Worm (Caenorhabditis elegans) whole organism, midembryonic: Measurements from ENCODE around the gene C27F2.4.

ENCODE experiments used
- T22C8.4 ChIP-seq: fragments of 200-800 bp; sonication (Bioruptor generic); IDR thresholded peaks from 2 replicates; pipeline ENCODE4 v1.3.6; 2022; ENCODE audit warnings: missing genetic modification characterization, missing compliant biosample characterization
- cog-1 ChIP-seq: sonication (generic microtip); optimal IDR thresholded peaks from 2 replicates; lab custom pipeline; 2016; ENCODE audit warnings: missing genetic modification characterization, missing compliant biosample characterization
- flt-1 ChIP-seq: fragments of 200-800 bp; sonication (Bioruptor generic); IDR thresholded peaks from 2 replicates; pipeline ENCODE4 v1.3.6; 2022; ENCODE audit warnings: missing genetic modification characterization, missing compliant biosample characterization
- klf-2 ChIP-seq: fragments of 200-800 bp; sonication (Bioruptor generic); conservative IDR thresholded peaks from 2 replicates; pipeline ENCODE4 v1.3.6; 2022; ENCODE audit warnings: missing genetic modification reagents, missing genetic modification characterization, missing compliant biosample characterization
- med-1 ChIP-seq: sonication (generic microtip); optimal IDR thresholded peaks from 2 replicates; lab custom pipeline; 2017; ENCODE audit warnings: missing genetic modification characterization, mild to moderate bottlenecking, missing compliant biosample characterization, antibody characterized with exemption, missing genetic modification reagents; ENCODE audit not compliant: insufficient read depth
- ref-1 ChIP-seq: fragments of 200-800 bp; sonication (Bioruptor generic); conservative IDR thresholded peaks from 2 replicates; pipeline ENCODE4 v1.3.6; 2022; ENCODE audit warnings: missing genetic modification reagents, missing genetic modification characterization, missing compliant biosample characterization
- tab-1 ChIP-seq: fragments of 200-800 bp; sonication (Bioruptor generic); IDR thresholded peaks from 2 replicates; pipeline ENCODE4 v1.3.6; 2022; ENCODE audit warnings: missing genetic modification characterization, missing compliant biosample characterization
- ztf-23 ChIP-seq: fragments of 200-800 bp; sonication (Bioruptor generic); IDR thresholded peaks from 2 replicates; pipeline ENCODE4 v1.3.6; 2022; ENCODE audit warnings: missing genetic modification reagents, missing genetic modification characterization, missing compliant biosample characterization
- ztf-29 ChIP-seq: fragments of 200-800 bp; sonication (Bioruptor generic); IDR thresholded peaks from 2 replicates; pipeline ENCODE4 v1.3.6; 2022; ENCODE audit warnings: missing genetic modification reagents, missing genetic modification characterization, missing compliant biosample characterization

C27F2.4 gene

DNA sequence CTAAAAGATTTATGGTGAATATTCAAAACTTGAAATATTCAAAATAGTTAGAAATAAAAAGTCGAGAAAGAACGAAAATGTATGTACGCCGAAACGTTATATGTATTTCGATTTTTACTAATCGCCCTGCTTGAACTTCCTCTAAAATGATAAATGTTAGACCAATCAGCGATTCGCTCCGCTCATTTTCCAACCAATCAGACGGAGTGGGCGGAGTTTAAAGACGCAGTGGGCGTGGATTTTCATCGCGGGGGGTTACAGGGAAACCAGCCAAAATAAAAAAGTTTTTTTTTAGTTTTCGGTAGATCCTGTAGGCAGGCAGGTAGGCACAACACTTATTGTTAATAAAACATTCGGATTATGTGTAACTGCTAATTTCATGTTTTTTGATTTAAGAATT is 7.1 kb downstream of the C27F2.4 start:
- TF ChIP-seq med-1 (GFP tag; lab: Kevin White, UChicago) (no peak), ztf-29 (no peak), ref-1 (GFP tag; lab: Robert Waterston, UW) (no peak), klf-2 (no peak), cog-1 (tag; lab: Kevin White, UChicago) (no peak), flt-1 (no peak), ztf-23 (no peak), tab-1 (GFP tag; lab: Robert Waterston, UW) (no peak), T22C8.4 (GFP tag; lab: Robert Waterston, UW) (no peak)

DNA sequence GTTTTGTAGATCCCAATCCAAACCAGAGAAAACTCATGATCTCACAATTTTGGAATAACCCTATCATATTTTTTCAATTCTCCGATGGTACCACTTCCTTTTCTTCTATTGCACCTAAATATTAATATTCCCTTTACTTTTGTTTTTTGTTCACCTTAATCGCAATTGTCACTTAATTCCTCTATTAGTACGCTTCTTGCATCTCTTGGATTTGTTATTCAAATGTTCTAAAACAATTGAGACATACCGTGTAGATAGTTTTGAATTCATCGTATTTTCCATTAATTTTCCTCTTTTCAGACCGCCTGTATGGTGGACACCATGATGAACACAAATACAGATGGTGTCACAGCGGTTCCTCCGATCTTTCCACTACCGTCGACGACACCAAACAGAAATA is 8.3 kb downstream of the C27F2.4 start, which contains the start of gene flh-2:
flh-2 (plus strand) TSS at position 301 of the 400 bp plus-strand sequence.
- TF ChIP-seq ref-1 (GFP tag; lab: Robert Waterston, UW): no peak
- TF ChIP-seq flt-1: no peak
- TF ChIP-seq tab-1 (GFP tag; lab: Robert Waterston, UW): no peak
- TF ChIP-seq ztf-29: no peak
- TF ChIP-seq klf-2: no peak
- TF ChIP-seq cog-1 (tag; lab: Kevin White, UChicago): no peak
- no peak for TF ChIP-seq ztf-23
- no peak for TF ChIP-seq T22C8.4 (GFP tag; lab: Robert Waterston, UW)
- TF ChIP-seq med-1 (GFP tag; lab: Kevin White, UChicago): no peak

DNA sequence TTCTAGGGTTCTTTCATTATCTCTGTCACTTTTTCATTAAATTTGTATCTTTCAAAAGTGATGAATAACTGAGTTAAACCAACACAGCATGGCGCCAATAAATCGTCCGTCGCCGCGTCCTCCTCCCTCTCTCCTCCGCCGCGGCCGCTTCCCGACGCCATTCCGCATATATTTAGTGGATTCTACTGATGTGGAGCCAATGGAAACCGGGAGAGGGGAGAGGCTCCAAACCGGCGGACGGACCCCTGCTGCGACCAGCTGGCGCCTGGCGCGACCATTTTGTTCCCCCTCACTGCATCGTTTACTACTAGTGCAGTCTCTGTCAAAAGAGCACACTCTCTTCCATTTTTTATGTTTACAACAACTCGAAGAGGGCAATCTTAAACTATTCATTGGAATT is 8.9 kb downstream of the C27F2.4 start:
- TF ChIP-seq klf-2: no peak
- TF ChIP-seq med-1 (GFP tag; lab: Kevin White, UChicago): no peak
- TF ChIP-seq cog-1 (tag; lab: Kevin White, UChicago): no peak
- no peak for TF ChIP-seq ztf-23
- no peak for TF ChIP-seq T22C8.4 (GFP tag; lab: Robert Waterston, UW)
- TF ChIP-seq ztf-29: no peak
- TF ChIP-seq ref-1 (GFP tag; lab: Robert Waterston, UW): no peak
- TF ChIP-seq flt-1: no peak
- no peak for TF ChIP-seq tab-1 (GFP tag; lab: Robert Waterston, UW)

DNA sequence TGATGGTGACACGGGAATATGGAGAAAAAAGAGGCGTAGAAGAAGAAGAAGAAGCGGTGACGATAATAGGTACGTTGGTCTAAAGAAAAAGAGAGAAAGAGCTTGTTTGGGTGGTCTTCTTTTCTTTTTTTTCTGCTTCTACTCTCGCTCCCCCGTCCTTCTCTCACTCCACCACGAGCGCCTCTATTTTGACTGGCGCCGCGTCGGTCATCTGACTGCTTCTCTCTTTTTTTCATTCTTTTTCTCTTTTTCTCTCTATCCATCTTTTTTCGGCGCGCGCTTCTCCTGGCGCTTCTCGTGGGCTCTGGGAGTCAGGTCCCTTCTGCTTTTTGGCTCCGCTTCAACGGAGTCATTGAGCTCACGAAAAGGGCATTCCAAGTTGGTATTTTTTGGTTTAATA is 9.8 kb downstream of the C27F2.4 start:
- TF ChIP-seq flt-1 (no peak), tab-1 (GFP tag; lab: Robert Waterston, UW) (no peak), T22C8.4 (GFP tag; lab: Robert Waterston, UW) (no peak), ref-1 (GFP tag; lab: Robert Waterston, UW) (no peak), cog-1 (tag; lab: Kevin White, UChicago) (no peak), ztf-29 (no peak)

DNA sequence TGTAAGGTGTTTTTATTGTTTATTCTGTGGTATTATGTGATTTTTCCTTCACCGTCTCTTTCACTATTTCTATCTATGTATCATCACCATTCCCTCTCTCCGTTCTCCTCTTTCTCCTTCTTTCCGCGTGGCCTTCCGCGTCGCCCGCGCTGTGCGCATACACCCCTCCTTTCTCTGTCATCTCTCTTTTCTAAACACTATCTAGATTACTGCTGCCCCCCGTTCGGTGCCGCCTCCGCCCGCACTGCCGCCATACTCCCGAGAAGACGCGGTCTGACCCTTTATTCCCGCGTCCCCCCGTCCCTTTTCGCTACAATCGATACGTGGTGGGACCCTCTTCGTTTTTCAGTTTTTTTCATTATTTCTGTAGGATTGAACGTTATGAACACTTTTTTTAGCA is 11.5 kb downstream of the C27F2.4 start:
- no peak for TF ChIP-seq ref-1 (GFP tag; lab: Robert Waterston, UW)
- TF ChIP-seq med-1 (GFP tag; lab: Kevin White, UChicago): no peak
- TF ChIP-seq flt-1: peak; percentile 66
- TF ChIP-seq ztf-23: 0 out of 2 replicates have a peak, but pooled peaks have one; percentile 45

DNA sequence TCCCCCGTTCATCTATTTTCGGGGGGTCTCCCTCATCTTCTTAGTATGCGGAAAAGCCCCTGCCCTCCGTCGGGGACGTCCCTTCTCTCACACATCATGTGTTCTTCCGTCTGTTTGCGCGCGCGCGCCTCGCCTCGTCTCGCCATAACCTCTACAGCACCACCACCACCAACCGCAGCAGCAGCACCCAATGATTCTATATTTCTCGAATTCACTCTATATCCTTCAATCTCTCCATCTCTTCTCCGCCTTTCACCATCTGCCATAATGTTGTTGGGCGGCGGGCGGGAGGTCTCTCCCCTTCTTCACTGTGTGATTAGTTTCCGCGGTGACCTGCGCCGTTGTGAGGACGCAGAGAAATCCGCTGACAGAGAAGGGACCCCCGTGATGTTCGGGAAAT is 12.8 kb downstream of the C27F2.4 start:
- TF ChIP-seq ztf-29 (peak; percentile 38; the same call in 1 of the 2 replicates), flt-1 (peak; percentile 73), med-1 (GFP tag; lab: Kevin White, UChicago) (no peak), ztf-23 (peak; percentile 69; the same call in 1 of the 2 replicates), T22C8.4 (GFP tag; lab: Robert Waterston, UW) (peak; percentile 12; the same call in 1 of the 2 replicates), cog-1 (tag; lab: Kevin White, UChicago) (peak; percentile 56), tab-1 (GFP tag; lab: Robert Waterston, UW) (0 out of 2 replicates have a peak, but pooled peaks have one; percentile 51), klf-2 (no peak), ref-1 (GFP tag; lab: Robert Waterston, UW) (0 out of 2 replicates have a peak, but pooled peaks have one; percentile 13)

DNA sequence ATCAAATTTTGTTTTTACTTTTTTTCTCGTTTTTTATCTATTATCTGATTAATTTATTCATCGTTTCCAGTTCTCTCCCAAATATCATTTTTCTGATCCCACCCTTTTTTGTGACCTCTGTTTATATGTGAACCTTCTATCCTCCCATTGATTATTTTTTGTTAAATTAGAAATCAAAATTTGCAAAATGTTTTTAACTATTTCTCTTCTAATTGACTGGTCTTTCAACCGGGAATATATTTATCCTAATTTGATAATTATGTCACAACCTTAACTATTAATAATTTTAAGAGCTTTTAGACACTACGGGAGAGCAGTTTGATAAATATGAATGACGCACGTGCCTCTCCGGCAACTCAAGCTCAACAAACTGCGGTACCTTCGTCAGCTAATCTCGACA is 15.9 kb downstream of the C27F2.4 start, which contains the start of gene ntl-9:
ntl-9 (plus strand) TSS at position 301 of the 400 bp plus-strand sequence.
- TF ChIP-seq ztf-29 (no peak), ref-1 (GFP tag; lab: Robert Waterston, UW) (no peak), cog-1 (tag; lab: Kevin White, UChicago) (no peak), klf-2 (no peak), flt-1 (no peak), med-1 (GFP tag; lab: Kevin White, UChicago) (no peak), ztf-23 (no peak), tab-1 (GFP tag; lab: Robert Waterston, UW) (no peak), T22C8.4 (GFP tag; lab: Robert Waterston, UW) (no peak)

DNA sequence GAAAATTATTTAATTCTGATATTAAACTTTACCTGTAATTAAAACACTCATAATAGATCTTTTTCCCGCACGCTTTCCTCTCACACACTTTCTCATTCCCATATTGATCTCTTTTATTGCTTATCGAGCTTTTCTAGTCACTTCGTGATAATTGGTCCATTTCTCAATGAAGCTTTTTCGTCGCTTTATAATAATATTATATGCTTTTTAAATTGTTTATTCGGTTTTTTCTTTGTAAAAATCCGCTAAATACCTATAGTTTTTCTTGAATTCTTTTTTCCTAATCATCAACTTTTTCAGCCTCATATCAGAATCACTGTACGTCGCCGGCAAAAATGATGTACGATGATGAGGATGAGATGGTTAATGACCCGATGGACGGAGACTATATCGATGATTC is 20.8 kb downstream of the C27F2.4 start, which contains the start of gene rpb-2:
rpb-2 (plus strand) TSS at position 301 of the 400 bp plus-strand sequence.
- TF ChIP-seq med-1 (GFP tag; lab: Kevin White, UChicago) (no peak), flt-1 (no peak), tab-1 (GFP tag; lab: Robert Waterston, UW) (no peak), ztf-23 (no peak), cog-1 (tag; lab: Kevin White, UChicago) (no peak), ztf-29 (no peak)

DNA sequence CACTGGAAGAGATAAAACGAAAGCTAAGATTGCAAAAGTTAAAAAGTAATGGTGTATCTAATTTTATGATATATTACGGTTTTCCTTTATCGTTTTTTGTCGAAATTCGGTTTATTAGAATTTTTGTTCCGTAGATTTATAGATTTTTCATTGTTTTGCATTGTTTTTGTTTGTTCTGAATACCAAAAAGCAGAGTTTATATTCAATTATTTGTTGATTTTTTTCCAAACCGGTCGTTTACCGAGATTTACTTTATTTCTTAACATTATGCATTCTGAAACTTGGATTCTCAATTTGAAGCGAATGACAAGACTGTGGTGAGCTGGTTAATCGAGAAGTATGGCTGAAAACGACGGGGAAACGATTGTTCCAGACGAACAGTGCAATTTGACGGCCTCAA is 23.1 kb downstream of the C27F2.4 start, which contains the start of gene fsn-1:
fsn-1 (plus strand) TSS at position 301 of the 400 bp plus-strand sequence.
- TF ChIP-seq med-1 (GFP tag; lab: Kevin White, UChicago) (no peak), ztf-29 (no peak), tab-1 (GFP tag; lab: Robert Waterston, UW) (no peak), T22C8.4 (GFP tag; lab: Robert Waterston, UW) (no peak), ztf-23 (no peak), ref-1 (GFP tag; lab: Robert Waterston, UW) (no peak), flt-1 (no peak), klf-2 (no peak), cog-1 (tag; lab: Kevin White, UChicago) (no peak)
